Fruit fly (Drosophila melanogaster) whole organism, prepupa: ENCODE results near the gene mus301.

ENCODE experiments used
- CG11762 ChIP-seq: fragments of 200-800 bp; sonication (Bioruptor generic); optimal IDR thresholded peaks from 3 replicates; lab custom pipeline; 2016; ENCODE audit warnings: missing biosample characterization, missing genetic modification characterization; ENCODE audit not compliant: insufficient read depth
- CG3032 ChIP-seq: fragments of 200-800 bp; optimal IDR thresholded peaks from 2 replicates; lab custom pipeline; 2019; ENCODE audit warnings: missing biosample characterization, mild to moderate bottlenecking, missing genetic modification characterization, moderate library complexity
- CG8632 ChIP-seq: fragments of 200-800 bp; sonication (Bioruptor generic); optimal IDR thresholded peaks from 3 replicates; lab custom pipeline; 2016; ENCODE audit warnings: missing biosample characterization, missing genetic modification characterization
- Ets21C ChIP-seq: fragments of 200-800 bp; sonication (Bioruptor generic); optimal IDR thresholded peaks from 3 replicates; lab custom pipeline; 2016; ENCODE audit warnings: missing biosample characterization, missing genetic modification characterization
- Hr39 ChIP-seq: fragments of 200-800 bp; sonication (Bioruptor generic); optimal IDR thresholded peaks from 2 replicates; lab custom pipeline; 2016; ENCODE audit warnings: missing biosample characterization, missing genetic modification characterization
- Met ChIP-seq: fragments of 200-800 bp; sonication (Bioruptor generic); optimal IDR thresholded peaks from 3 replicates; lab custom pipeline; 2016; ENCODE audit warnings: missing biosample characterization, missing genetic modification characterization
- Sox102F ChIP-seq: fragments of 200-800 bp; sonication (Bioruptor generic); optimal IDR thresholded peaks from 2 replicates; lab custom pipeline; 2016; ENCODE audit warnings: missing biosample characterization, mild to moderate bottlenecking, missing genetic modification characterization
- Sox15 ChIP-seq: fragments of 200-800 bp; sonication (Bioruptor generic); optimal IDR thresholded peaks from 3 replicates; lab custom pipeline; 2016; ENCODE audit warnings: missing biosample characterization, missing genetic modification characterization
- fd59A ChIP-seq: fragments of 200-800 bp; sonication (Bioruptor generic); optimal IDR thresholded peaks from 2 replicates; lab custom pipeline; 2017; ENCODE audit warnings: missing biosample characterization, mild to moderate bottlenecking, missing genetic modification characterization, missing genetic modification reagents
- fkh ChIP-seq: fragments of 200-800 bp; sonication (Bioruptor generic); optimal IDR thresholded peaks from 3 replicates; lab custom pipeline; 2017; ENCODE audit warnings: missing biosample characterization, mild to moderate bottlenecking, missing genetic modification characterization, moderate library complexity
- svp ChIP-seq: fragments of 200-800 bp; sonication (Bioruptor generic); peaks from one replicate; lab custom pipeline; 2016; ENCODE audit warnings: missing biosample characterization, missing genetic modification characterization
- vri ChIP-seq: fragments of 200-800 bp; sonication (Bioruptor generic); optimal IDR thresholded peaks from 3 replicates; lab custom pipeline; 2016; ENCODE audit warnings: missing biosample characterization, mild to moderate bottlenecking, missing genetic modification characterization

dm6 chr3L:8124481-8125359, 12.9 kb upstream of the mus301 start, which contains the start of the genes CG7550 and mRpL36:
- TF ChIP-seq CG11762 (GFP tag; lab: Kevin White, UChicago) = no peak
- no peak for TF ChIP-seq Sox102F (GFP tag; lab: Kevin White, UChicago)
- no peak for TF ChIP-seq Sox15 (GFP tag; lab: Kevin White, UChicago)
- TF ChIP-seq fd59A (GFP tag; lab: Kevin White, UChicago) = no peak
- TF ChIP-seq Hr39 (GFP tag; lab: Kevin White, UChicago) = no peak
- no peak for TF ChIP-seq CG3032 (tag; lab: Kevin White, UChicago)
- peak; percentile 37 for TF ChIP-seq fkh
- TF ChIP-seq Met (GFP tag; lab: Kevin White, UChicago) = no peak
- TF ChIP-seq svp (GFP tag; lab: Kevin White, UChicago) = no peak
- TF ChIP-seq Ets21C (GFP tag; lab: Kevin White, UChicago) = no peak
- TF ChIP-seq vri (GFP tag; lab: Kevin White, UChicago) = peak; percentile 24
- no peak for TF ChIP-seq CG8632 (GFP tag; lab: Kevin White, UChicago)
